Worm (Caenorhabditis elegans) whole organism, young adult: ENCODE data around the gene egl-21.

Experiments used
- dox-1 ChIP-seq: fragments of 200-800 bp; sonication (Bioruptor generic); IDR thresholded peaks from 2 replicates; pipeline ENCODE4 v1.3.6; 2022; ENCODE audit warnings: missing genetic modification reagents, missing genetic modification characterization, missing compliant biosample characterization
- snpc-4 ChIP-seq, 5 experiments: fragments of 150-350 bp in 1 of 5; sonication (generic microtip) in 4 of 5; optimal IDR thresholded peaks; 2 replicates each; lab custom pipeline; 2014 to 2018; ENCODE audit warnings: missing genetic modification characterization in 5 of 5, missing biosample characterization in 3 of 5, antibody characterized with exemption in 2 of 5, mild to moderate bottlenecking in 2 of 5, missing compliant biosample characterization in 2 of 5, missing genotype in 2 of 5, moderate library complexity in 2 of 5, missing genetic modification reagents in 1 of 5
- ztf-3 ChIP-seq: fragments of 200-800 bp; sonication (Bioruptor generic); optimal IDR thresholded peaks from 2 replicates; lab custom pipeline; 2018; ENCODE audit warnings: mild to moderate bottlenecking, missing genetic modification characterization, missing compliant biosample characterization

ce11 chrIV:10498401-10498800 is 16.8 kb upstream of the egl-21 start:
- no peak for TF ChIP-seq ztf-3
- TF ChIP-seq dox-1 (GFP tag; lab: Robert Waterston, UW), result no peak
- TF ChIP-seq snpc-4 (GFP tag; optimal IDR thresholded peaks at IDR 0.05; lab: Kevin White, UChicago), result no peak
- TF ChIP-seq snpc-4 (tag; optimal IDR thresholded peaks at IDR 0.05; lab: Kevin White, UChicago), result no peak
